Worm (Caenorhabditis elegans) whole organism, L2 larva: ENCODE measurements around the gene ugt-12.

Experiments used
- fos-1 ChIP-seq: fragments of 150-350 bp; optimal IDR thresholded peaks from 2 replicates; lab custom pipeline; 2014; ENCODE audit warnings: missing biosample characterization, missing genetic modification characterization
- lin-39 ChIP-seq: fragments of 150-350 bp; optimal IDR thresholded peaks from 2 replicates; lab custom pipeline; 2014; ENCODE audit warnings: missing biosample characterization, missing genetic modification reagents, missing genetic modification characterization
- nhr-6 ChIP-seq: fragments of 150-350 bp; optimal IDR thresholded peaks from 2 replicates; lab custom pipeline; 2014; ENCODE audit warnings: missing biosample characterization, missing genetic modification characterization
- skn-1 ChIP-seq: sonication (generic microtip); optimal IDR thresholded peaks from 2 replicates; lab custom pipeline; 2017; ENCODE audit warnings: missing biosample characterization, missing genetic modification characterization
- unc-62 ChIP-seq: fragments of 150-350 bp; optimal IDR thresholded peaks from 2 replicates; lab custom pipeline; 2014; ENCODE audit warnings: missing biosample characterization, missing genetic modification reagents, missing genetic modification characterization

ce11 chrV:4850446-4850845, 39.0 kb downstream of the ugt-12 start:
- TF ChIP-seq nhr-6 (tag; lab: Kevin White, UChicago) (no peak), unc-62 (GFP tag; lab: Kevin White, UChicago) (no peak), lin-39 (no peak), fos-1 (tag; lab: Kevin White, UChicago) (no peak), skn-1 (tag; lab: Kevin White, UChicago) (no peak)
